Fruit fly (Drosophila melanogaster) whole organism, embryonic: ENCODE results near the gene Ice2.

ENCODE experiments used
- BEAF-32 ChIP-seq: fragments of 200-800 bp; sonication (Bioruptor generic); optimal IDR thresholded peaks from 3 replicates; lab custom pipeline; 2017; ENCODE audit warnings: missing biosample characterization, missing genetic modification characterization, mild to moderate bottlenecking, moderate library complexity, missing genetic modification reagents
- Bgb ChIP-seq: fragments of 200-800 bp; sonication (Bioruptor generic); IDR thresholded peaks from 2 replicates; pipeline ENCODE4 v1.3.6; 2022; ENCODE audit warnings: missing biosample characterization, missing genetic modification characterization; ENCODE audit not compliant: partially characterized antibody
- Blimp-1 ChIP-seq: fragments of 200-800 bp; sonication (Bioruptor generic); optimal IDR thresholded peaks from 3 replicates; lab custom pipeline; 2018; ENCODE audit warnings: missing biosample characterization, missing genetic modification characterization, mild to moderate bottlenecking, moderate library complexity, missing genetic modification reagents
- CG10209 ChIP-seq: fragments of 200-800 bp; sonication (Bioruptor generic); optimal IDR thresholded peaks from 3 replicates; lab custom pipeline; 2017; ENCODE audit warnings: missing biosample characterization, mild to moderate bottlenecking, missing genetic modification characterization, missing genetic modification reagents
- CG10366 ChIP-seq: fragments of 200-800 bp; sonication (Bioruptor generic); IDR thresholded peaks from 2 replicates; pipeline ENCODE4 v1.3.6; 2022; ENCODE audit warnings: missing biosample characterization, missing genetic modification characterization
- CG12299 ChIP-seq: fragments of 200-800 bp; sonication (Bioruptor generic); optimal IDR thresholded peaks from 2 replicates; lab custom pipeline; 2018; ENCODE audit warnings: missing biosample characterization, mild to moderate bottlenecking, missing genetic modification characterization
- CG13775 ChIP-seq: fragments of 200-800 bp; sonication (Bioruptor generic); optimal IDR thresholded peaks from 3 replicates; lab custom pipeline; 2017; ENCODE audit warnings: missing biosample characterization, mild to moderate bottlenecking, missing genetic modification characterization
- CG14050 ChIP-seq: fragments of 200-800 bp; sonication (Bioruptor generic); IDR thresholded peaks from 3 replicates; pipeline ENCODE4 v1.3.6; 2022; ENCODE audit warnings: missing biosample characterization, missing genetic modification characterization
- CG14710 ChIP-seq: fragments of 200-800 bp; sonication (Bioruptor generic); optimal IDR thresholded peaks from 3 replicates; lab custom pipeline; 2019; ENCODE audit warnings: missing biosample characterization, mild to moderate bottlenecking, missing genetic modification characterization, moderate library complexity
- CG17186 ChIP-seq: fragments of 200-800 bp; sonication (Bioruptor generic); optimal IDR thresholded peaks from 3 replicates; lab custom pipeline; 2017; ENCODE audit warnings: missing biosample characterization, missing genetic modification reagents, missing genetic modification characterization
- CG18764 ChIP-seq: fragments of 200-800 bp; sonication (Bioruptor generic); optimal IDR thresholded peaks from 3 replicates; lab custom pipeline; 2016; ENCODE audit warnings: missing biosample characterization, missing genetic modification characterization
- CG31224 ChIP-seq: fragments of 200-800 bp; sonication (Bioruptor generic); IDR thresholded peaks from 2 replicates; pipeline ENCODE4 v1.3.6; 2022; ENCODE audit warnings: missing biosample characterization, missing genetic modification characterization
- CG31365 ChIP-seq: fragments of 200-800 bp; sonication (Bioruptor generic); optimal IDR thresholded peaks from 2 replicates; lab custom pipeline; 2018; ENCODE audit warnings: missing biosample characterization, mild to moderate bottlenecking, missing genetic modification characterization
- CG32532 ChIP-seq: fragments of 200-800 bp; sonication (Bioruptor generic); IDR thresholded peaks from 2 replicates; pipeline ENCODE4 v1.3.6; 2022; ENCODE audit warnings: missing biosample characterization, missing genetic modification characterization
- CG33557 ChIP-seq: fragments of 200-800 bp; sonication (Bioruptor generic); optimal IDR thresholded peaks from 2 replicates; lab custom pipeline; 2019; ENCODE audit warnings: missing biosample characterization, mild to moderate bottlenecking, missing genetic modification characterization, moderate library complexity
- CG3838 ChIP-seq: fragments of 200-800 bp; sonication (Bioruptor generic); optimal IDR thresholded peaks from 3 replicates; lab custom pipeline; 2016; ENCODE audit warnings: missing biosample characterization, missing genetic modification characterization
- CG42726 ChIP-seq: fragments of 200-800 bp; sonication (Bioruptor generic); IDR thresholded peaks from 2 replicates; pipeline ENCODE4 v1.3.6; 2022; ENCODE audit warnings: missing biosample characterization, missing genetic modification characterization; ENCODE audit not compliant: partially characterized antibody
- CG6272 ChIP-seq: fragments of 200-800 bp; sonication (Bioruptor generic); IDR thresholded peaks from 2 replicates; pipeline ENCODE4 v1.3.6; 2022; ENCODE audit warnings: missing biosample characterization, missing genetic modification characterization
- CG7839 ChIP-seq: fragments of 200-800 bp; sonication (Bioruptor generic); optimal IDR thresholded peaks from 3 replicates; lab custom pipeline; 2018; ENCODE audit warnings: missing biosample characterization, mild to moderate bottlenecking, missing genetic modification characterization, moderate library complexity
- CG7987 ChIP-seq: fragments of 200-800 bp; sonication (Bioruptor generic); optimal IDR thresholded peaks from 2 replicates; lab custom pipeline; 2018; ENCODE audit warnings: missing biosample characterization, mild to moderate bottlenecking, missing genetic modification characterization, moderate library complexity
- Dbx ChIP-seq: fragments of 200-800 bp; sonication (Bioruptor generic); IDR thresholded peaks from 3 replicates; pipeline ENCODE4 v1.3.6; 2022; ENCODE audit warnings: missing biosample characterization, missing genetic modification characterization
- Fer1 ChIP-seq: fragments of 200-800 bp; sonication (Bioruptor generic); optimal IDR thresholded peaks from 2 replicates; lab custom pipeline; 2017; ENCODE audit warnings: missing biosample characterization, mild to moderate bottlenecking, missing genetic modification characterization
- GATAe ChIP-seq: fragments of 200-800 bp; sonication (Bioruptor generic); conservative IDR thresholded peaks from 2 replicates; pipeline ENCODE4 v1.3.6; 2022; ENCODE audit warnings: missing biosample characterization, missing genetic modification characterization
- H2.0 ChIP-seq: fragments of 200-800 bp; sonication (Bioruptor generic); IDR thresholded peaks from 2 replicates; pipeline ENCODE4 v1.3.6; 2022; ENCODE audit warnings: missing biosample characterization, missing genetic modification characterization
- HLH4C ChIP-seq: fragments of 200-800 bp; sonication (Bioruptor generic); IDR thresholded peaks from 3 replicates; pipeline ENCODE4 v1.3.6; 2022; ENCODE audit warnings: missing biosample characterization, missing genetic modification characterization; ENCODE audit not compliant: partially characterized antibody
- MESR4 ChIP-seq: fragments of 200-800 bp; sonication (Bioruptor generic); optimal IDR thresholded peaks from 2 replicates; lab custom pipeline; 2018; ENCODE audit warnings: missing biosample characterization, mild to moderate bottlenecking, missing genetic modification characterization, moderate library complexity
- Meics ChIP-seq: fragments of 200-800 bp; sonication (Bioruptor generic); optimal IDR thresholded peaks from 2 replicates; lab custom pipeline; 2017; ENCODE audit warnings: missing biosample characterization, mild to moderate bottlenecking, missing genetic modification characterization
- Neu2 ChIP-seq: fragments of 200-800 bp; sonication (Bioruptor generic); optimal IDR thresholded peaks from 3 replicates; lab custom pipeline; 2016; ENCODE audit warnings: missing biosample characterization, missing genetic modification characterization, borderline replicate concordance
- Opbp ChIP-seq: fragments of 200-800 bp; sonication (Bioruptor generic); IDR thresholded peaks from 3 replicates; pipeline ENCODE4 v1.3.6; 2022; ENCODE audit warnings: missing biosample characterization, missing genetic modification characterization; ENCODE audit not compliant: partially characterized antibody
- caup ChIP-seq: fragments of 200-800 bp; sonication (Bioruptor generic); optimal IDR thresholded peaks from 3 replicates; lab custom pipeline; 2017; ENCODE audit warnings: missing biosample characterization, mild to moderate bottlenecking, missing genetic modification characterization, moderate library complexity; ENCODE audit not compliant: severe bottlenecking
- chinmo ChIP-seq: fragments of 200-800 bp; sonication (Bioruptor generic); IDR thresholded peaks from 4 replicates; pipeline ENCODE4 v1.3.6; 2022; ENCODE audit warnings: missing biosample characterization, missing genetic modification characterization; ENCODE audit not compliant: partially characterized antibody
- crp ChIP-seq, 2 experiments: fragments of 200-800 bp; sonication (Bioruptor generic); optimal IDR thresholded peaks; 2 replicates in 1 of 2; 3 replicates in 1 of 2; lab custom pipeline; 2017; ENCODE audit warnings: missing biosample characterization in 2 of 2, missing genetic modification characterization in 2 of 2, mild to moderate bottlenecking in 1 of 2, moderate library complexity in 1 of 2
- fd102C ChIP-seq: fragments of 200-800 bp; sonication (Bioruptor generic); optimal IDR thresholded peaks from 2 replicates; lab custom pipeline; 2018; ENCODE audit warnings: missing biosample characterization, mild to moderate bottlenecking, missing genetic modification characterization, moderate library complexity
- hkb ChIP-seq, 2 experiments: fragments of 200-800 bp in 1 of 2; fragments of >200 bp in 1 of 2; sonication (Bioruptor generic) in 1 of 2; IDR thresholded peaks in 1 of 2; optimal IDR thresholded peaks in 1 of 2; 2 replicates each; pipeline versions ENCODE4 v1.3.6 to Lab custom; 2017 to 2022; ENCODE audit warnings: missing biosample characterization in 1 of 2, missing genetic modification characterization in 1 of 2
- hth ChIP-seq: fragments of >200 bp; optimal IDR thresholded peaks from 2 replicates; lab custom pipeline; 2017; ENCODE audit warnings: inconsistent platforms
- ind ChIP-seq: fragments of 200-800 bp; sonication (Bioruptor generic); optimal IDR thresholded peaks from 3 replicates; lab custom pipeline; 2016; ENCODE audit warnings: missing biosample characterization, missing genetic modification characterization
- insv ChIP-seq, 2 experiments: fragments of 200-800 bp; sonication (Bioruptor generic); optimal IDR thresholded peaks; 3 replicates each; lab custom pipeline; 2016 to 2018; ENCODE audit warnings: missing biosample characterization in 2 of 2, missing genetic modification characterization in 2 of 2
- jigr1 ChIP-seq: fragments of 200-800 bp; sonication (Bioruptor generic); IDR thresholded peaks from 3 replicates; pipeline ENCODE4 v1.3.6; 2022; ENCODE audit warnings: missing biosample characterization, missing genetic modification characterization
- lola ChIP-seq, 3 experiments: fragments of >200 bp in 2 of 3; fragments of 200-800 bp in 1 of 3; sonication (Bioruptor generic) in 1 of 3; optimal IDR thresholded peaks; 2 replicates each; lab custom pipeline; 2017 to 2019; ENCODE audit warnings: missing biosample characterization in 3 of 3, missing genetic modification characterization in 3 of 3, mild to moderate bottlenecking in 1 of 3, moderate library complexity in 1 of 3
- mam ChIP-seq: fragments of 200-800 bp; sonication (Bioruptor generic); optimal IDR thresholded peaks from 3 replicates; lab custom pipeline; 2016; ENCODE audit warnings: missing biosample characterization, missing genetic modification characterization
- peb ChIP-seq: fragments of 200-800 bp; sonication (Bioruptor generic); IDR thresholded peaks from 2 replicates; pipeline ENCODE4 v1.3.6; 2022; ENCODE audit warnings: missing biosample characterization, missing genetic modification characterization
- prd ChIP-seq, 3 experiments: fragments of >200 bp in 2 of 3; fragments of 200-800 bp in 1 of 3; sonication (Bioruptor generic) in 1 of 3; optimal IDR thresholded peaks in 2 of 3; IDR thresholded peaks in 1 of 3; 2 replicates in 2 of 3; 3 replicates in 1 of 3; pipeline versions ENCODE4 v1.3.6 to Lab custom; 2017 to 2022; ENCODE audit warnings: missing biosample characterization in 1 of 3, missing genetic modification characterization in 1 of 3
- pum ChIP-seq: fragments of 200-800 bp; sonication (Bioruptor generic); optimal IDR thresholded peaks from 2 replicates; lab custom pipeline; 2016; ENCODE audit warnings: missing biosample characterization, missing genetic modification characterization
- slbo ChIP-seq: fragments of 200-800 bp; sonication (Bioruptor generic); IDR thresholded peaks from 2 replicates; pipeline ENCODE4 v1.3.6; 2022; ENCODE audit warnings: missing biosample characterization, missing genetic modification characterization
- sqz ChIP-seq: fragments of 200-800 bp; sonication (Bioruptor generic); optimal IDR thresholded peaks from 3 replicates; lab custom pipeline; 2018; ENCODE audit warnings: missing biosample characterization, mild to moderate bottlenecking, missing genetic modification characterization
- sr ChIP-seq: fragments of 200-800 bp; sonication (Bioruptor generic); IDR thresholded peaks from 3 replicates; pipeline ENCODE4 v1.3.6; 2022; ENCODE audit warnings: missing biosample characterization, missing genetic modification characterization
- stwl ChIP-seq: fragments of 200-800 bp; sonication (Bioruptor generic); optimal IDR thresholded peaks from 3 replicates; lab custom pipeline; 2018; ENCODE audit warnings: missing biosample characterization, mild to moderate bottlenecking, missing genetic modification characterization, moderate library complexity
- usp ChIP-seq: fragments of >200 bp; optimal IDR thresholded peaks from 2 replicates; lab custom pipeline; 2017; ENCODE audit warnings: missing biosample characterization, missing genetic modification characterization
- zfh1 ChIP-seq: fragments of 200-800 bp; sonication (Bioruptor generic); IDR thresholded peaks from 3 replicates; pipeline ENCODE4 v1.3.6; 2022; ENCODE audit warnings: missing biosample characterization, missing genetic modification characterization

The Ice2 gene

DNA sequence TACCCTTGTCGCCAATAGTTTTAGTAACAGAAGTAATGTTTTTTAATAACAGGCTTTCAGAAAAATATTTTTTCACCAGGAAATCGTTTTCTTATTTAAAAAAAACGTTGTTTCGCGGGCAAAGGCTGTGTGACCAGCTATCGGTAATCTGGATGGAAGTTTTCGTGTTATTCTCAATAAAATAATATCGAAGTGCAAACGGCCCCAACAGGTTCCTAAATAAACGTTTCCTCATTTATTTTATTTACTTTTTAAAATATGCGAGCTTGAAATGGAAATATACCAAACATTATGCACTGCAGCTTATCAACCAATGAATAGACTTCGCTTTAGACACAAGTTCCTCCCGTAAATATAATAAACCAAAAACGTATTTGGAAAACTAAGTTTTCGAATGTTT, at the start of gene Ice2 (continued):
- TF ChIP-seq ind, result no peak
- no peak for TF ChIP-seq CG14050 (GFP tag; lab: Robert Waterston, UW)
- TF ChIP-seq insv (GFP tag; optimal IDR thresholded peaks at IDR 0.05; lab: Kevin White, UChicago), result no peak
- TF ChIP-seq CG13775 (GFP tag; lab: Kevin White, UChicago), result no peak
- no peak for TF ChIP-seq Neu2 (GFP tag; lab: Kevin White, UChicago)
- no peak for TF ChIP-seq CG7987 (GFP tag; lab: Kevin White, UChicago)
- no peak for TF ChIP-seq jigr1
- TF ChIP-seq CG42726 (GFP tag; lab: Robert Waterston, UW), result no peak
- no peak for TF ChIP-seq CG3838
- TF ChIP-seq Bgb (GFP tag; lab: Robert Waterston, UW), result peak; percentile 47; the same call in 1 of the 2 replicates
- no peak for TF ChIP-seq CG10366
- TF ChIP-seq CG10209 (GFP tag; lab: Kevin White, UChicago), result no peak
- no peak for TF ChIP-seq mam
- no peak for TF ChIP-seq CG33557 (GFP tag; lab: Kevin White, UChicago)
- TF ChIP-seq chinmo (GFP tag; lab: Robert Waterston, UW), result no peak
- TF ChIP-seq CG18764 (GFP tag; lab: Kevin White, UChicago), result peak; percentile 99
- no peak for TF ChIP-seq lola (GFP tag; optimal IDR thresholded peaks at IDR 0.05; lab: Kevin White, UChicago)
- no peak for TF ChIP-seq CG12299 (tag; lab: Kevin White, UChicago)
- no peak for TF ChIP-seq CG32532 (GFP tag; lab: Robert Waterston, UW)
- TF ChIP-seq Dbx (GFP tag; lab: Robert Waterston, UW), result no peak
- TF ChIP-seq slbo, result 0 out of 2 replicates have a peak, but pooled peaks have one; percentile 34
- no peak for TF ChIP-seq pum (GFP tag; lab: Kevin White, UChicago)
- TF ChIP-seq Blimp-1, result no peak
- no peak for TF ChIP-seq CG31224 (GFP tag; lab: Robert Waterston, UW)
- TF ChIP-seq Meics (GFP tag; lab: Kevin White, UChicago), result no peak
- TF ChIP-seq caup, result no peak
- no peak for TF ChIP-seq GATAe (GFP tag; lab: Robert Waterston, UW)
- TF ChIP-seq CG14710 (tag; lab: Kevin White, UChicago), result peak; percentile 52
- TF ChIP-seq CG7839 (tag; lab: Kevin White, UChicago), result no peak
- no peak for TF ChIP-seq crp (GFP tag; optimal IDR thresholded peaks at IDR 0.05; lab: Kevin White, UChicago)
- no peak for TF ChIP-seq CG17186 (GFP tag; lab: Kevin White, UChicago)
- TF ChIP-seq H2.0 (GFP tag; lab: Robert Waterston, UW), result no peak
- TF ChIP-seq HLH4C, result peak; percentile 35; the same call in 1 of the 3 replicates
- TF ChIP-seq fd102C (GFP tag; lab: Kevin White, UChicago), result no peak
- peak; percentile 23 for TF ChIP-seq MESR4 (GFP tag; lab: Kevin White, UChicago)
- peak; percentile 42 for TF ChIP-seq stwl
- no peak for TF ChIP-seq Fer1
- TF ChIP-seq CG6272 (GFP tag; lab: Robert Waterston, UW), result no peak
- TF ChIP-seq sr (GFP tag; lab: Robert Waterston, UW), result no peak
- TF ChIP-seq sqz (GFP tag; lab: Kevin White, UChicago), result no peak
- peak; percentile 21; the same call in 1 of the 3 replicates for TF ChIP-seq zfh1 (GFP tag; lab: Robert Waterston, UW)
- peak; percentile 53 for TF ChIP-seq BEAF-32 (GFP tag; lab: Kevin White, UChicago)
- peak; percentile 62 for TF ChIP-seq Opbp
- no peak for TF ChIP-seq peb (GFP tag; lab: Robert Waterston, UW)
- TF ChIP-seq CG31365 (tag; lab: Kevin White, UChicago), result no peak
- TF ChIP-seq prd (optimal IDR thresholded peaks at IDR 0.05; lab: Kevin White, UChicago), result no peak
- TF ChIP-seq prd (GFP tag; IDR thresholded peaks at IDR 0.05; lab: Robert Waterston, UW), result no peak
- no peak for TF ChIP-seq hkb (optimal IDR thresholded peaks at IDR 0.05; lab: Kevin White, UChicago)
- 0 out of 2 replicates have a peak, but pooled peaks have one; percentile 21 for TF ChIP-seq hkb (GFP tag; IDR thresholded peaks at IDR 0.05; lab: Robert Waterston, UW)
- TF ChIP-seq usp (GFP tag; lab: Kevin White, UChicago), result no peak
- TF ChIP-seq hth (lab: Kevin White, UChicago), result no peak
